Worm (Caenorhabditis elegans): ENCODE results near the gene fkh-8.

DNA sequence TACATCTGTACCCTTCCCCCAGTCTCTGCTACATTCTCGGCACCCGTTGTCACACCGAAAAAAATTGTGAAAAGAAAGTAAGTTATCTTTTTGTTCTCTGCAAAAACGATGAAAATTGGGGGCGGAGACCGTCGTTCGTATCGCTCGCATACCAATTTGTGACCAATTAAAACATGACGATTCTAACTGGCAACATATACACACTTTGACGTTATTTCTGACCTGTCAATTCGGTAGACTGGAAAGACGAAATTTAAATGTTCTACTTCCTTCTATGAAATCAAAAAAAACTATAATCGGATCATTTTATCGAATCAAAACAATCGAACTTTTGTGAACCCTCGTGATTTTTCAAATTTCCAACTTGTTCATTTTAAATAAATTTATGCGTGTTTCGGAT, 10.6 kb downstream of the fkh-8 start:
- TF ChIP-seq ref-1 (GFP tag; conservative IDR thresholded peaks at IDR 0.05) (no peak), ztf-29 (GFP tag; IDR thresholded peaks at IDR 0.05) (no peak), tab-1 (GFP tag; IDR thresholded peaks at IDR 0.05) (no peak), T22C8.4 (GFP tag; IDR thresholded peaks at IDR 0.05) (no peak), flt-1 (GFP tag; IDR thresholded peaks at IDR 0.05) (no peak), med-1 (GFP tag; optimal IDR thresholded peaks at IDR 0.05; ENCODE audit: insufficient read depth) (no peak), ztf-23 (GFP tag; IDR thresholded peaks at IDR 0.05) (no peak), cog-1 (tag; optimal IDR thresholded peaks at IDR 0.05) (no peak), klf-2 (GFP tag; conservative IDR thresholded peaks at IDR 0.05) (no peak)
